ENCODE assay signal across 3 fruit fly cellular contexts in genomic region chr3L:247482-248225, dm6.
A peak's percentile ranks its signal among the peaks of the same experiment; 100 is the strongest.
TF ChIP-seq lines count a peak whose summit lies in the region.

Gene mthl14, plus strand, starts transcription at chr3L:247491.

- no peak for TF ChIP-seq CTCF in whole organism, embryonic (GFP tag; optimal IDR thresholded peaks at IDR 0.05; lab: Kevin White, UChicago)

TF ChIP-seq in whole organism, adult, 20 proteins besides CTCF, POLR2A, EP300 and RAD21:
- no peak for TF ChIP-seq CG5204 (GFP tag; optimal IDR thresholded peaks at IDR 0.05; lab: Kevin White, UChicago)
- no peak for TF ChIP-seq cnc (optimal IDR thresholded peaks at IDR 0.05; lab: Kevin White, UChicago)
- TF ChIP-seq cic (GFP tag; optimal IDR thresholded peaks at IDR 0.05; lab: Kevin White, UChicago), result peak; percentile 32
- TF ChIP-seq kay (GFP tag; lab: Kevin White, UChicago; ENCODE audit: borderline replicate concordance), result peak; percentile 80
- TF ChIP-seq ovo (GFP tag; optimal IDR thresholded peaks at IDR 0.05; lab: Kevin White, UChicago), result no peak
- no peak for TF ChIP-seq tj (GFP tag; optimal IDR thresholded peaks at IDR 0.05; lab: Kevin White, UChicago)
- no peak for TF ChIP-seq CG33017 (tag; optimal IDR thresholded peaks at IDR 0.05; lab: Kevin White, UChicago)
- no peak for TF ChIP-seq Clk (GFP tag; optimal IDR thresholded peaks at IDR 0.05; lab: Kevin White, UChicago)
- no peak for TF ChIP-seq Hr96 (GFP tag; optimal IDR thresholded peaks at IDR 0.05; lab: Kevin White, UChicago)
- peak; percentile 22 for TF ChIP-seq Crg-1 (GFP tag; optimal IDR thresholded peaks at IDR 0.05; lab: Kevin White, UChicago)
- no peak for TF ChIP-seq CG7101 (tag; optimal IDR thresholded peaks at IDR 0.05; lab: Kevin White, UChicago)
- no peak for TF ChIP-seq CG14711 (tag; optimal IDR thresholded peaks at IDR 0.05; lab: Kevin White, UChicago)
- no peak for TF ChIP-seq CG12768 (GFP tag; optimal IDR thresholded peaks at IDR 0.05; lab: Kevin White, UChicago)
- no peak for TF ChIP-seq Mnt (GFP tag; optimal IDR thresholded peaks at IDR 0.05; lab: Kevin White, UChicago)
- no peak for TF ChIP-seq CG1620 (GFP tag; optimal IDR thresholded peaks at IDR 0.05; lab: Kevin White, UChicago)
- TF ChIP-seq CG7045 (GFP tag; optimal IDR thresholded peaks at IDR 0.05; lab: Kevin White, UChicago), result no peak
- no peak for TF ChIP-seq toe (GFP tag; optimal IDR thresholded peaks at IDR 0.05; lab: Kevin White, UChicago)

TF ChIP-seq in whole organism, embryonic, 481 proteins besides CTCF, POLR2A, EP300 and RAD21 (continues in another document):
- peak; percentile 53 for TF ChIP-seq gfzf (GFP tag; optimal IDR thresholded peaks at IDR 0.05; lab: Kevin White, UChicago)
- TF ChIP-seq CG16815 (GFP tag; optimal IDR thresholded peaks at IDR 0.05; lab: Kevin White, UChicago), result no peak
- TF ChIP-seq pho (GFP tag; optimal IDR thresholded peaks at IDR 0.05; lab: Kevin White, UChicago), result no peak
- TF ChIP-seq gsb-n (tag; optimal IDR thresholded peaks at IDR 0.05; lab: Kevin White, UChicago), result no peak
- no peak for TF ChIP-seq Myb (GFP tag; optimal IDR thresholded peaks at IDR 0.05; lab: Kevin White, UChicago)
- TF ChIP-seq wor (GFP tag; IDR thresholded peaks at IDR 0.05; lab: Robert Waterston, UW), result no peak
- TF ChIP-seq D (optimal IDR thresholded peaks at IDR 0.05; lab: Kevin White, UChicago), result no peak
- TF ChIP-seq D (GFP tag; optimal IDR thresholded peaks at IDR 0.05; lab: Kevin White, UChicago), result no peak
- no peak for TF ChIP-seq B-H1 (GFP tag; IDR thresholded peaks at IDR 0.05; lab: Robert Waterston, UW)
- TF ChIP-seq CG30020 (tag; optimal IDR thresholded peaks at IDR 0.05; lab: Kevin White, UChicago), result no peak
- TF ChIP-seq Atf3 (GFP tag; optimal IDR thresholded peaks at IDR 0.05; lab: Kevin White, UChicago), result no peak
- peak; percentile 45 for TF ChIP-seq CG7928 (GFP tag; optimal IDR thresholded peaks at IDR 0.05; lab: Kevin White, UChicago)
- TF ChIP-seq CG4707 (GFP tag; optimal IDR thresholded peaks at IDR 0.05; lab: Kevin White, UChicago), result no peak
- no peak for TF ChIP-seq Scr (GFP tag; IDR thresholded peaks at IDR 0.05; lab: Robert Waterston, UW; ENCODE audit: partially characterized antibody)
- TF ChIP-seq Ada2b (GFP tag; IDR thresholded peaks at IDR 0.05; lab: Robert Waterston, UW), result no peak
- TF ChIP-seq CG11247 (GFP tag; IDR thresholded peaks at IDR 0.05; lab: Robert Waterston, UW), result no peak
- TF ChIP-seq dimm (GFP tag; IDR thresholded peaks at IDR 0.05; lab: Robert Waterston, UW), result no peak
- TF ChIP-seq CG17568 (GFP tag; optimal IDR thresholded peaks at IDR 0.05; lab: Kevin White, UChicago), result peak; percentile 39
- TF ChIP-seq CG8944 (GFP tag; optimal IDR thresholded peaks at IDR 0.05; lab: Kevin White, UChicago), result no peak
- no peak for TF ChIP-seq CG18011 (GFP tag; optimal IDR thresholded peaks at IDR 0.05; lab: Kevin White, UChicago)
- TF ChIP-seq NFAT (GFP tag; IDR thresholded peaks at IDR 0.05; lab: Robert Waterston, UW), result no peak
- peak; percentile 45 for TF ChIP-seq Med (GFP tag; lab: Kevin White, UChicago)
- no peak for TF ChIP-seq CG10959 (GFP tag; IDR thresholded peaks at IDR 0.05; lab: Robert Waterston, UW)
- no peak for TF ChIP-seq br (optimal IDR thresholded peaks at IDR 0.05; lab: Kevin White, UChicago)
- TF ChIP-seq CG10431 (GFP tag; optimal IDR thresholded peaks at IDR 0.05; lab: Kevin White, UChicago), result peak; percentile 1
- no peak for TF ChIP-seq CG12744 (GFP tag; optimal IDR thresholded peaks at IDR 0.05; lab: Kevin White, UChicago)
- no peak for TF ChIP-seq Aef1 (GFP tag; IDR thresholded peaks at IDR 0.05; lab: Robert Waterston, UW)
- TF ChIP-seq CrebB (tag; optimal IDR thresholded peaks at IDR 0.05; lab: Kevin White, UChicago), result no peak
- no peak for TF ChIP-seq D19B (GFP tag; optimal IDR thresholded peaks at IDR 0.05; lab: Kevin White, UChicago)
- TF ChIP-seq CG33557 (GFP tag; optimal IDR thresholded peaks at IDR 0.05; lab: Kevin White, UChicago), result peak; percentile 27
- TF ChIP-seq hbn (GFP tag; IDR thresholded peaks at IDR 0.05; lab: Robert Waterston, UW; ENCODE audit: partially characterized antibody), result no peak
- no peak for TF ChIP-seq mam (GFP tag; optimal IDR thresholded peaks at IDR 0.05; lab: Kevin White, UChicago)
- peak; percentile 11 for TF ChIP-seq NC2β (GFP tag; optimal IDR thresholded peaks at IDR 0.05; lab: Kevin White, UChicago)
- no peak for TF ChIP-seq CG6654 (GFP tag; optimal IDR thresholded peaks at IDR 0.05; lab: Kevin White, UChicago)
- TF ChIP-seq trh (GFP tag; optimal IDR thresholded peaks at IDR 0.05; lab: Kevin White, UChicago), result no peak
- no peak for TF ChIP-seq CG8388 (GFP tag; optimal IDR thresholded peaks at IDR 0.05; lab: Kevin White, UChicago)
- TF ChIP-seq Opbp (GFP tag; IDR thresholded peaks at IDR 0.05; lab: Robert Waterston, UW; ENCODE audit: partially characterized antibody), result no peak
- no peak for TF ChIP-seq CG10147 (GFP tag; optimal IDR thresholded peaks at IDR 0.05; lab: Kevin White, UChicago)
- no peak for TF ChIP-seq CG16863 (GFP tag; optimal IDR thresholded peaks at IDR 0.05; lab: Kevin White, UChicago)
- no peak for TF ChIP-seq vvl (GFP tag; IDR thresholded peaks at IDR 0.05; lab: Robert Waterston, UW)
- TF ChIP-seq Elba2 (GFP tag; optimal IDR thresholded peaks at IDR 0.05; lab: Kevin White, UChicago), result no peak

TF ChIP-seq in whole organism, prepupa, 60 proteins besides CTCF, POLR2A, EP300 and RAD21:
- TF ChIP-seq Eip93F (GFP tag; optimal IDR thresholded peaks at IDR 0.05; lab: Kevin White, UChicago), result no peak
- peak; percentile 79 for TF ChIP-seq fkh (GFP tag; optimal IDR thresholded peaks at IDR 0.05; lab: Kevin White, UChicago)
